Worm (Caenorhabditis elegans) whole organism, young adult: ENCODE results near the gene M05D6.2.

ENCODE experiments used
- B0019.2 ChIP-seq: fragments of 200-800 bp; sonication (Bioruptor generic); conservative IDR thresholded peaks from 2 replicates; pipeline ENCODE4 v1.3.6; 2022; ENCODE audit warnings: missing genetic modification reagents, missing genetic modification characterization, missing compliant biosample characterization
- B0035.1 ChIP-seq: sonication (generic microtip); optimal IDR thresholded peaks from 2 replicates; lab custom pipeline; 2016; ENCODE audit warnings: missing genetic modification characterization, mild to moderate bottlenecking, missing compliant biosample characterization, missing genotype, missing genetic modification reagents
- D2030.7 ChIP-seq: fragments of 200-800 bp; sonication (Bioruptor generic); IDR thresholded peaks from 2 replicates; pipeline ENCODE4 v1.3.6; 2022; ENCODE audit warnings: missing genetic modification reagents, missing genetic modification characterization, missing compliant biosample characterization
- F10E7.11 ChIP-seq: sonication (generic microtip); optimal IDR thresholded peaks from 2 replicates; lab custom pipeline; 2017; ENCODE audit warnings: mild to moderate bottlenecking, missing genetic modification characterization, moderate library complexity, missing compliant biosample characterization
- F22D6.2 ChIP-seq: sonication (generic microtip); optimal IDR thresholded peaks from 2 replicates; lab custom pipeline; 2016; ENCODE audit warnings: mild to moderate bottlenecking, missing genetic modification characterization, missing compliant biosample characterization
- F33H1.4 ChIP-seq: fragments of 200-800 bp; sonication (Bioruptor generic); IDR thresholded peaks from 2 replicates; pipeline ENCODE4 v1.3.6; 2022; ENCODE audit warnings: missing genetic modification reagents, missing genetic modification characterization, missing compliant biosample characterization
- T07F8.4 ChIP-seq: sonication (generic microtip); optimal IDR thresholded peaks from 2 replicates; lab custom pipeline; 2016; ENCODE audit warnings: mild to moderate bottlenecking, missing genetic modification characterization, moderate library complexity, missing compliant biosample characterization
- Y53G8AR.9 ChIP-seq: fragments of 200-800 bp; sonication (Bioruptor generic); conservative IDR thresholded peaks from 2 replicates; pipeline ENCODE4 v1.3.6; 2022; ENCODE audit warnings: missing genetic modification reagents, missing genetic modification characterization, missing compliant biosample characterization
- Y56A3A.18 ChIP-seq: fragments of 200-800 bp; sonication (Bioruptor generic); IDR thresholded peaks from 2 replicates; pipeline ENCODE4 v1.3.6; 2022; ENCODE audit warnings: missing genetic modification reagents, missing genetic modification characterization, missing compliant biosample characterization
- Y95B8A.8 ChIP-seq: fragments of 200-800 bp; sonication (Bioruptor generic); IDR thresholded peaks from 2 replicates; pipeline ENCODE4 v1.3.6; 2022; ENCODE audit warnings: missing genetic modification reagents, missing genetic modification characterization, missing compliant biosample characterization
- bed-2 ChIP-seq: fragments of 200-800 bp; sonication (Bioruptor generic); IDR thresholded peaks from 2 replicates; pipeline ENCODE4 v1.3.6; 2022; ENCODE audit warnings: missing genetic modification reagents, missing genetic modification characterization, missing compliant biosample characterization
- ceh-40 ChIP-seq: fragments of 200-800 bp; sonication (Bioruptor generic); IDR thresholded peaks from 2 replicates; pipeline ENCODE4 v1.3.6; 2022; ENCODE audit warnings: missing genetic modification characterization, missing compliant biosample characterization
- ceh-79 ChIP-seq: sonication (generic microtip); optimal IDR thresholded peaks from 2 replicates; lab custom pipeline; 2017; ENCODE audit warnings: mild to moderate bottlenecking, missing genetic modification characterization, missing compliant biosample characterization
- dpff-1 ChIP-seq: sonication (generic microtip); optimal IDR thresholded peaks from 2 replicates; lab custom pipeline; 2017; ENCODE audit warnings: mild to moderate bottlenecking, missing genetic modification characterization, missing compliant biosample characterization
- efl-1 ChIP-seq: fragments of 150-350 bp; optimal IDR thresholded peaks from 2 replicates; lab custom pipeline; 2014; ENCODE audit warnings: missing biosample characterization, missing genetic modification reagents, missing genetic modification characterization
- fkh-3 ChIP-seq: sonication (generic microtip); optimal IDR thresholded peaks from 2 replicates; lab custom pipeline; 2016; ENCODE audit warnings: mild to moderate bottlenecking, missing genetic modification characterization, missing compliant biosample characterization
- gei-17 ChIP-seq: fragments of 200-800 bp; sonication (Bioruptor generic); optimal IDR thresholded peaks from 2 replicates; lab custom pipeline; 2018; ENCODE audit warnings: mild to moderate bottlenecking, missing genetic modification characterization, missing compliant biosample characterization
- hrde-1 ChIP-seq: sonication (generic microtip); optimal IDR thresholded peaks from 2 replicates; lab custom pipeline; 2016; ENCODE audit warnings: missing genetic modification characterization, mild to moderate bottlenecking, missing compliant biosample characterization, moderate library complexity, missing genotype, missing genetic modification reagents, borderline replicate concordance
- hsf-1 ChIP-seq: fragments of 200-800 bp; sonication (Bioruptor generic); IDR thresholded peaks from 2 replicates; pipeline ENCODE4 v1.3.6; 2022; ENCODE audit warnings: missing genetic modification reagents, missing genetic modification characterization, missing compliant biosample characterization
- lag-1 ChIP-seq: fragments of 200-800 bp; sonication (Bioruptor generic); IDR thresholded peaks from 2 replicates; pipeline ENCODE4 v1.3.6; 2022; ENCODE audit warnings: missing genetic modification reagents, missing genetic modification characterization, missing compliant biosample characterization
- lin-26 ChIP-seq: fragments of 200-800 bp; sonication (Bioruptor generic); IDR thresholded peaks from 2 replicates; pipeline ENCODE4 v1.3.6; 2022; ENCODE audit warnings: missing genetic modification reagents, missing genetic modification characterization, missing compliant biosample characterization
- lin-35 ChIP-seq, 3 experiments: fragments of 150-350 bp in 2 of 3; sonication (generic microtip) in 1 of 3; optimal IDR thresholded peaks; 2 replicates each; lab custom pipeline; 2014 to 2018; ENCODE audit warnings: missing biosample characterization in 3 of 3, missing genetic modification characterization in 3 of 3, missing genetic modification reagents in 3 of 3
- lin-54 ChIP-seq: fragments of 200-800 bp; sonication (Bioruptor generic); optimal IDR thresholded peaks from 2 replicates; lab custom pipeline; 2018; ENCODE audit warnings: mild to moderate bottlenecking, missing genetic modification characterization, missing compliant biosample characterization
- lsy-27 ChIP-seq: sonication (generic microtip); optimal IDR thresholded peaks from 2 replicates; lab custom pipeline; 2017; ENCODE audit warnings: missing genetic modification characterization, mild to moderate bottlenecking, missing compliant biosample characterization, antibody characterized with exemption, missing genotype, borderline replicate concordance; ENCODE audit not compliant: insufficient read depth
- madf-6 ChIP-seq: fragments of 200-800 bp; sonication (Bioruptor generic); IDR thresholded peaks from 2 replicates; pipeline ENCODE4 v1.3.6; 2022; ENCODE audit warnings: missing genetic modification reagents, missing genetic modification characterization, missing compliant biosample characterization
- madf-8 ChIP-seq: fragments of 200-800 bp; sonication (Bioruptor generic); conservative IDR thresholded peaks from 2 replicates; pipeline ENCODE4 v1.3.6; 2022; ENCODE audit warnings: missing genetic modification reagents, missing genetic modification characterization, missing compliant biosample characterization
- nhr-179 ChIP-seq: sonication (generic microtip); optimal IDR thresholded peaks from 2 replicates; lab custom pipeline; 2016; ENCODE audit warnings: mild to moderate bottlenecking, missing genetic modification characterization, missing compliant biosample characterization
- pbrm-1 ChIP-seq: fragments of 200-800 bp; sonication (Bioruptor generic); IDR thresholded peaks from 2 replicates; pipeline ENCODE4 v1.3.6; 2022; ENCODE audit warnings: missing genetic modification reagents, missing genetic modification characterization, missing compliant biosample characterization
- sdz-38 ChIP-seq: sonication (generic microtip); optimal IDR thresholded peaks from 2 replicates; lab custom pipeline; 2016; ENCODE audit warnings: missing genotype, missing genetic modification characterization, missing compliant biosample characterization
- snpc-1.1 ChIP-seq: sonication (generic microtip); optimal IDR thresholded peaks from 2 replicates; lab custom pipeline; 2017; ENCODE audit warnings: missing genetic modification characterization, mild to moderate bottlenecking, missing compliant biosample characterization, antibody characterized with exemption, moderate library complexity, missing genotype, missing genetic modification reagents; ENCODE audit not compliant: insufficient read depth
- snpc-3.4 ChIP-seq: sonication (generic microtip); optimal IDR thresholded peaks from 2 replicates; lab custom pipeline; 2017; ENCODE audit warnings: missing genetic modification characterization, mild to moderate bottlenecking, missing compliant biosample characterization, antibody characterized with exemption, moderate library complexity, missing genotype, missing genetic modification reagents
- tbx-9 ChIP-seq: sonication (generic microtip); optimal IDR thresholded peaks from 2 replicates; lab custom pipeline; 2016; ENCODE audit warnings: borderline replicate concordance, missing genetic modification characterization, inconsistent platforms, missing compliant biosample characterization
- xnd-1 ChIP-seq: sonication (generic microtip); optimal IDR thresholded peaks from 2 replicates; lab custom pipeline; 2016; ENCODE audit warnings: missing genotype, missing genetic modification reagents, missing genetic modification characterization, missing compliant biosample characterization
- zim-3 ChIP-seq: sonication (generic microtip); optimal IDR thresholded peaks from 2 replicates; lab custom pipeline; 2017; ENCODE audit warnings: mild to moderate bottlenecking, missing genetic modification characterization, moderate library complexity, missing compliant biosample characterization
- ztf-26 ChIP-seq: sonication (generic microtip); optimal IDR thresholded peaks from 2 replicates; lab custom pipeline; 2017; ENCODE audit warnings: missing genetic modification characterization, missing compliant biosample characterization
- ztf-28 ChIP-seq: fragments of 200-800 bp; sonication (Bioruptor generic); IDR thresholded peaks from 2 replicates; pipeline ENCODE4 v1.3.6; 2022; ENCODE audit warnings: missing genetic modification reagents, missing genetic modification characterization, missing compliant biosample characterization

M05D6.2 gene

DNA sequence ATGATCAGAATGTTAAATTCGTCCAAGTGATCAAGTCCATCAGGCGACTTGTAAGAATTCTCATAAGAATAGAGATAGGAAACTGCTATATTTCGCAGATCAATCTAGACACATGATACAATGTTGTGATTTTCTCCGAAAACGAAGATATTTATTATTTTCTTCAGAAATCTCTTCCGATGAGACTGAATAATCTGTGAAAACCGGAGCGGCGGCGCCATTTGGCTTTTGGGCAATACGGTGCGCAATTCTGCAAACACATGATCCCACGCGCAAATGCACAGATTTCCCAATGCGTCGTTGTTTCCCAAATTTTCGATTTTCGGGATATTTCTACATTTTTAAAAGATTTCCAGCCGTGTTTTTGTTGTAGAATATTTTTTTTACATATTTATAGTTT, 25.7 kb upstream of the M05D6.2 start (continued):
- TF ChIP-seq D2030.7 (GFP tag; lab: Robert Waterston, UW) (0 out of 2 replicates have a peak, but pooled peaks have one; percentile 17), snpc-3.4 (tag; lab: Kevin White, UChicago) (no peak), B0019.2 (no peak), lsy-27 (no peak), ztf-26 (tag; lab: Kevin White, UChicago) (peak; percentile 2), pbrm-1 (no peak), ztf-28 (GFP tag; lab: Robert Waterston, UW) (no peak), hrde-1 (tag; lab: Kevin White, UChicago) (no peak), bed-2 (GFP tag; lab: Robert Waterston, UW) (no peak), ceh-79 (tag; lab: Kevin White, UChicago) (no peak), F33H1.4 (GFP tag; lab: Robert Waterston, UW) (peak; percentile 42; the same call in 1 of the 2 replicates)

ce11 chrII:8442717-8443223, 25.1 kb upstream of the M05D6.2 start, which contains the start of gene eif-3.G:
TSS of gene eif-3.G (plus strand) at chrII:8442767.
- TF ChIP-seq lin-54 = peak; percentile 17
- TF ChIP-seq B0035.1 (tag; lab: Kevin White, UChicago) = no peak
- TF ChIP-seq lag-1 = no peak
- peak; percentile 34; the same call in 1 of the 2 replicates for TF ChIP-seq D2030.7 (GFP tag; lab: Robert Waterston, UW)
- 0 out of 2 replicates have a peak, but pooled peaks have one; percentile 22 for TF ChIP-seq lin-26
- peak; percentile 51 for TF ChIP-seq Y53G8AR.9 (GFP tag; lab: Robert Waterston, UW)
- 0 out of 2 replicates have a peak, but pooled peaks have one; percentile 39 for TF ChIP-seq hsf-1 (GFP tag; lab: Robert Waterston, UW)
- peak; percentile 50 for TF ChIP-seq madf-6 (GFP tag; lab: Robert Waterston, UW)
- TF ChIP-seq F10E7.11 (tag; lab: Kevin White, UChicago) = no peak

ce11 chrII:8444007-8444406, 23.9 kb upstream of the M05D6.2 start, which contains the start of gene evl-20:
TSS of gene evl-20 (plus strand) at chrII:8444307.
- no peak for TF ChIP-seq efl-1
- 0 out of 2 replicates have a peak, but pooled peaks have one; percentile 41 for TF ChIP-seq Y56A3A.18
- no peak for TF ChIP-seq xnd-1 (tag; lab: Kevin White, UChicago)
- TF ChIP-seq T07F8.4 = no peak
- no peak for TF ChIP-seq lin-35 (GFP tag; optimal IDR thresholded peaks at IDR 0.05; lab: Kevin White, UChicago)
- TF ChIP-seq bed-2 (GFP tag; lab: Robert Waterston, UW) = no peak

- TF ChIP-seq F22D6.2 (no peak), tbx-9 (tag; lab: Kevin White, UChicago) (no peak)
These were observed 21.2 kb upstream of the M05D6.2 start, which contains the start of gene cut-3 for ce11 chrII:8446731-8447130. TSS of gene cut-3 (minus strand) at chrII:8446831.

DNA sequence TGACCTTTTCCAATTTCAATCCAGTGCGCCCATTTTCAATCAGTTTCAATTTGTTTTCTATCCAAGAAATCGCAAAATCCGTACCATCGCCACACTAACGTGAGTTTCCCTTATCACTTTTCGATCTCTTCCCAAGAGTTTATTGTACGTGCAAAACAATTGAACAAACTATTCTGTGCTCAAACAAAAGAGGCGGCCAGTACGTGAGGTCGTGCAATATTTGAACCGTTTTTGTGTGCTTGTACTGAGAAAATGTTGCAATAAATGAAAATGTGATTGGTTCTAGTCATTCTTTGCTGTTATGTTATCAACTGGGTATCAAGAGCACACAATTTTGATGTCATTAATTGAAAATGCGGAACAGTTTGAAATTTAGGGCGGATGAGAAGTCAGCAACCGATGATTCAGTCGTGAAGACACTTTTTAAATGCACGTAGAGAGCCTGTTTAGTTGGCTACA, 18.2 kb upstream of the M05D6.2 start, which contains the start of gene F22B5.4:
F22B5.4 (plus strand) TSS at position 51 of the 459 bp plus-strand sequence.
- no peak for TF ChIP-seq ceh-40 (GFP tag; lab: Robert Waterston, UW)
- TF ChIP-seq dpff-1 (tag; lab: Kevin White, UChicago) = no peak
- no peak for TF ChIP-seq ceh-79 (tag; lab: Kevin White, UChicago)
- no peak for TF ChIP-seq Y53G8AR.9 (GFP tag; lab: Robert Waterston, UW)
- no peak for TF ChIP-seq D2030.7 (GFP tag; lab: Robert Waterston, UW)
- TF ChIP-seq nhr-179 = no peak
- TF ChIP-seq zim-3 (tag; lab: Kevin White, UChicago) = no peak
- no peak for TF ChIP-seq sdz-38 (tag; lab: Kevin White, UChicago)
- no peak for TF ChIP-seq fkh-3 (tag; lab: Kevin White, UChicago)
- TF ChIP-seq Y95B8A.8 (GFP tag; lab: Robert Waterston, UW) = no peak
- TF ChIP-seq snpc-1.1 = no peak
- no peak for TF ChIP-seq gei-17
- TF ChIP-seq madf-8 = no peak
- TF ChIP-seq, all 124 proteins: peak for 0
